Worm (Caenorhabditis elegans): ENCODE data around the gene C27D8.2.

DNA sequence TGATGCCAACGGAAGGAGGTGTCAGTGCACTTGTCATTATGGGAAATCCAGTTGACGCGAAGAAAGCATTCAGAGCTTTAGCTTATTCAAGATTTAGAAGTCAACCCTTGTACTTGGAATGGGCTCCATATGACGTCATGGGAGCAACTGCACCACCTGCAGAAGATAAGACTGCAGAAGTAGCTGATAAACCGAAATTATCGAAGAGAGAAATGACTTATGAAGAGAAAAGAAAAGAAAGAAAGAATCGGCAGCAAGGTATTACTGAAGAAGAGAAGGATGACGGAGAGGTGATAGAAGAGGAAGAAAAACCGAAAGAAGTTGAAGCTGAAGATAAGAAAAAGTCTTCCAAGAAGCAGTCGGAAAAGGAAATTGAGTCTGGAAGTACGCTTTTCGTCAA, 17.1 kb downstream of the C27D8.2 start:
- TF ChIP-seq ztf-29 (GFP tag; IDR thresholded peaks at IDR 0.05) (no peak), cog-1 (tag; optimal IDR thresholded peaks at IDR 0.05) (no peak), klf-2 (GFP tag; conservative IDR thresholded peaks at IDR 0.05) (no peak), ref-1 (GFP tag; conservative IDR thresholded peaks at IDR 0.05) (no peak), flt-1 (GFP tag; IDR thresholded peaks at IDR 0.05) (no peak)

Measured in whole organism, midembryonic.